Fruit fly (Drosophila melanogaster) S2 (cell line): ENCODE results near the gene COX6AL2.

ENCODE experiments used
- CG8478 ChIP-seq: fragments of >200 bp; optimal IDR thresholded peaks from 2 replicates; lab custom pipeline; 2018
- CTCF ChIP-seq, 2 experiments: fragments of >200 bp; optimal IDR thresholded peaks; 2 replicates each; lab custom pipeline; 2018

- TF ChIP-seq CG8478 (lab: Kevin White, UChicago) (no peak), CTCF (optimal IDR thresholded peaks at IDR 0.05; lab: Kevin White, UChicago) (no peak)
These were observed 23.4 kb downstream of the COX6AL2 start, which contains the start of gene CG3961 for dm6 chr3L:18890283-18891175.
